Fruit fly (Drosophila melanogaster): ENCODE data around the gene Nufip.

Gene Nufip

dm6 chr3L:18786066-18786426 lies 37.9 kb upstream of the Nufip start:
- TF ChIP-seq Sox102F (GFP tag; optimal IDR thresholded peaks at IDR 0.05) (peak; percentile 62), pb (GFP tag; optimal IDR thresholded peaks at IDR 0.05) (no peak), unpg (GFP tag; optimal IDR thresholded peaks at IDR 0.05) (peak; percentile 59), gem (tag; optimal IDR thresholded peaks at IDR 0.05) (peak; percentile 67), ap (GFP tag; IDR thresholded peaks at IDR 0.05) (0 out of 2 replicates have a peak, but pooled peaks have one; percentile 12), BEAF-32 (GFP tag; optimal IDR thresholded peaks at IDR 0.05) (no peak), fd96Cb (tag; optimal IDR thresholded peaks at IDR 0.05) (peak; percentile 12), Fer3 (tag; optimal IDR thresholded peaks at IDR 0.05) (peak; percentile 59), ranshi (GFP tag; IDR thresholded peaks at IDR 0.05) (peak; percentile 47; the same call in 1 of the 2 replicates), Pdp1 (GFP tag; optimal IDR thresholded peaks at IDR 0.05) (peak in 1 of 2 experiments; percentile 93), Camta (GFP tag; optimal IDR thresholded peaks at IDR 0.05) (peak; percentile 4), salm (tag; optimal IDR thresholded peaks at IDR 0.05) (peak; percentile 32), Asciz (GFP tag; optimal IDR thresholded peaks at IDR 0.05) (peak; percentile 28), abd-A (tag; optimal IDR thresholded peaks at IDR 0.05) (no peak), Adf1 (GFP tag; IDR thresholded peaks at IDR 0.05) (peak; percentile 87; the same call in 1 of the 2 replicates), Hr51 (GFP tag; optimal IDR thresholded peaks at IDR 0.05) (peak; percentile 9 to 67), row (GFP tag; IDR thresholded peaks at IDR 0.05) (peak; percentile 49), Gug (GFP tag; IDR thresholded peaks at IDR 0.05) (0 out of 4 replicates have a peak, but pooled peaks have one; percentile 7), Awh (GFP tag; IDR thresholded peaks at IDR 0.05) (peak; percentile 39; the same call in 1 of the 2 replicates), toy (GFP tag; IDR thresholded peaks at IDR 0.05) (0 out of 2 replicates have a peak, but pooled peaks have one; percentile 20), CG10321 (GFP tag; IDR thresholded peaks at IDR 0.05) (no peak), sug (tag; optimal IDR thresholded peaks at IDR 0.05) (no peak), zen (tag; optimal IDR thresholded peaks at IDR 0.05) (no peak), phol (tag; optimal IDR thresholded peaks at IDR 0.05) (peak; percentile 8), lab (GFP tag; optimal IDR thresholded peaks at IDR 0.05) (peak; percentile 63), scrt (GFP tag; optimal IDR thresholded peaks at IDR 0.05) (peak; percentile 23), ssp (GFP tag; IDR thresholded peaks at IDR 0.05) (peak; percentile 22; the same call in 1 of the 2 replicates), CG12744 (GFP tag; optimal IDR thresholded peaks at IDR 0.05) (no peak), Ada2b (GFP tag; IDR thresholded peaks at IDR 0.05) (0 out of 2 replicates have a peak, but pooled peaks have one; percentile 12), Aef1 (GFP tag; IDR thresholded peaks at IDR 0.05) (peak; percentile 27; the same call in 1 of the 3 replicates), HLH3B (GFP tag; IDR thresholded peaks at IDR 0.05) (peak; percentile 31; the same call in 1 of the 2 replicates), CG17829 (tag; optimal IDR thresholded peaks at IDR 0.05) (peak; percentile 19), Oli (tag; optimal IDR thresholded peaks at IDR 0.05) (peak; percentile 28), CG3407 (GFP tag; optimal IDR thresholded peaks at IDR 0.05) (peak; percentile 13), CG6765 (GFP tag; optimal IDR thresholded peaks at IDR 0.05) (peak; percentile 7), seq (GFP tag; IDR thresholded peaks at IDR 0.05) (peak; percentile 26; the same call in 1 of the 2 replicates), HHEX (GFP tag; optimal IDR thresholded peaks at IDR 0.05) (peak; percentile 7), NK7.1 (GFP tag; optimal IDR thresholded peaks at IDR 0.05) (no peak), CG2199 (GFP tag; IDR thresholded peaks at IDR 0.05) (no peak), BtbVII (GFP tag; optimal IDR thresholded peaks at IDR 0.05) (peak; percentile 12), CG16813 (GFP tag; IDR thresholded peaks at IDR 0.05; ENCODE audit: partially characterized antibody) (no peak), CG15073 (GFP tag; optimal IDR thresholded peaks at IDR 0.05) (no peak), Opbp (GFP tag; IDR thresholded peaks at IDR 0.05; ENCODE audit: partially characterized antibody) (no peak), Blimp-1 (GFP tag; optimal IDR thresholded peaks at IDR 0.05) (no peak), CG14050 (GFP tag; IDR thresholded peaks at IDR 0.05) (peak; percentile 27; the same call in 1 of the 3 replicates), CG10366 (GFP tag; IDR thresholded peaks at IDR 0.05) (peak; percentile 35), CG30403 (GFP tag; optimal IDR thresholded peaks at IDR 0.05) (peak; percentile 15), run (tag; optimal IDR thresholded peaks at IDR 0.05) (peak; percentile 57), CG3281 (GFP tag; optimal IDR thresholded peaks at IDR 0.05) (peak; percentile 24)

Measured in whole organism, embryonic.